Worm (Caenorhabditis elegans) whole organism, L2 larva: Measurements from ENCODE around the gene B0252.3.

ENCODE experiments used
- F13H6.1 ChIP-seq: sonication (generic microtip); optimal IDR thresholded peaks from 2 replicates; lab custom pipeline; 2016; ENCODE audit warnings: missing genetic modification characterization, missing compliant biosample characterization
- R02D3.7 ChIP-seq: fragments of 150-350 bp; optimal IDR thresholded peaks from 2 replicates; lab custom pipeline; 2014; ENCODE audit warnings: missing biosample characterization, missing genetic modification characterization
- ama-1 ChIP-seq: fragments of 150-350 bp; optimal IDR thresholded peaks from 2 replicates; lab custom pipeline; 2018; ENCODE audit warnings: inconsistent platforms
- ceh-82 ChIP-seq: fragments of 150-350 bp; optimal IDR thresholded peaks from 2 replicates; lab custom pipeline; 2014; ENCODE audit warnings: missing biosample characterization, missing genetic modification characterization
- mdl-1 ChIP-seq, 2 experiments: fragments of 150-350 bp in 1 of 2; sonication (generic microtip) in 1 of 2; optimal IDR thresholded peaks; 2 replicates each; lab custom pipeline; 2017; ENCODE audit warnings: missing biosample characterization in 2 of 2, missing genetic modification characterization in 2 of 2
- nhr-237 ChIP-seq: fragments of 150-350 bp; optimal IDR thresholded peaks from 2 replicates; lab custom pipeline; 2014; ENCODE audit warnings: missing biosample characterization, missing genetic modification characterization

DNA sequence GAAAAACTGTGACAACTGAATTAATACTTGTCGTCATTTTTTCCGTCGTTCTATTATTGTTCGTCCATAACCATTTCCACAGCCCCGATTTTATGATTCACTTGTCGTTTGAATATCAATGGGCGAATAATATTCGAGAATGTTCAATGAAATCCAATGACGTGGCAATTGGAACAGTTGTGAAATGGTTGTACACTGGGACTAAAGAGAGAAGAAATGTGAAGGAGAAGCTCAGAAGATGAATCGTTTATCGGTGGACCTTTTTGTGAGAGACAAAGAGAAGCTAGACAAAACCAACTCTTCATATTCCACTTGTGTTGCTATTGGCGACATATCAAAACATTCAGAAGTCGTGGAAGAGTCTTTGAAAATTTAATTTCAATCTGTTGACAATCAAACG, 36.8 kb downstream of the B0252.3 start, which contains the start of gene clhm-1:
- TF ChIP-seq F13H6.1 (no peak), ama-1 (lab: Kevin White, UChicago) (no peak), mdl-1 (tag; optimal IDR thresholded peaks at IDR 0.05; lab: Kevin White, UChicago) (no peak), R02D3.7 (tag; lab: Kevin White, UChicago) (no peak), nhr-237 (tag; lab: Kevin White, UChicago) (no peak), ceh-82 (tag; lab: Kevin White, UChicago) (no peak)
